Fruit fly (Drosophila melanogaster): ENCODE results near the gene CG4080.

CG4080 gene

dm6 chr3L:9398435-9398981 lies 519 bp downstream of the CG4080 start (continued):
- TF ChIP-seq Aef1 (GFP tag; IDR thresholded peaks at IDR 0.05) (no peak), sisA (GFP tag; IDR thresholded peaks at IDR 0.05) (no peak), CG16813 (GFP tag; IDR thresholded peaks at IDR 0.05; ENCODE audit: partially characterized antibody) (no peak), NfI (GFP tag; optimal IDR thresholded peaks at IDR 0.05) (no peak), CG18476 (GFP tag; optimal IDR thresholded peaks at IDR 0.05) (no peak), CG4820 (GFP tag; optimal IDR thresholded peaks at IDR 0.05) (peak; percentile 12), grau (tag; optimal IDR thresholded peaks at IDR 0.05) (no peak), Nf-YB (GFP tag; optimal IDR thresholded peaks at IDR 0.05) (no peak), CG10147 (GFP tag; optimal IDR thresholded peaks at IDR 0.05) (no peak), trem (tag; optimal IDR thresholded peaks at IDR 0.05) (no peak), CG6254 (GFP tag; optimal IDR thresholded peaks at IDR 0.05) (no peak), CG10274 (GFP tag; optimal IDR thresholded peaks at IDR 0.05) (peak; percentile 35), MESR4 (GFP tag; optimal IDR thresholded peaks at IDR 0.05) (no peak), grn (GFP tag; optimal IDR thresholded peaks at IDR 0.05) (no peak), crp (GFP tag; optimal IDR thresholded peaks at IDR 0.05) (no peak), klu (GFP tag; IDR thresholded peaks at IDR 0.05) (no peak), slbo (GFP tag; IDR thresholded peaks at IDR 0.05) (0 out of 2 replicates have a peak, but pooled peaks have one; percentile 20), Fer1 (GFP tag; optimal IDR thresholded peaks at IDR 0.05) (no peak), CG9817 (tag; optimal IDR thresholded peaks at IDR 0.05) (no peak), en (GFP tag; optimal IDR thresholded peaks at IDR 0.05) (no peak), CG8478 (optimal IDR thresholded peaks at IDR 0.05) (no peak), nmo (GFP tag; optimal IDR thresholded peaks at IDR 0.05) (no peak), sqz (GFP tag; optimal IDR thresholded peaks at IDR 0.05) (no peak), Drgx (GFP tag; IDR thresholded peaks at IDR 0.05) (peak; percentile 42; the same call in 1 of the 2 replicates), pb (GFP tag; optimal IDR thresholded peaks at IDR 0.05) (no peak), cato (GFP tag; optimal IDR thresholded peaks at IDR 0.05; ENCODE audit: borderline replicate concordance) (no peak), MTF-1 (GFP tag; optimal IDR thresholded peaks at IDR 0.05; ENCODE audit: borderline replicate concordance) (no peak), lmd (GFP tag; IDR thresholded peaks at IDR 0.05) (peak; percentile 37; the same call in 1 of the 2 replicates), yki (optimal IDR thresholded peaks at IDR 0.05) (no peak), CG34376 (GFP tag; optimal IDR thresholded peaks at IDR 0.05) (no peak), kah (GFP tag; optimal IDR thresholded peaks at IDR 0.05) (no peak), CG1603 (tag; optimal IDR thresholded peaks at IDR 0.05) (peak; percentile 35), Rfx (GFP tag; IDR thresholded peaks at IDR 0.05) (no peak), sens-2 (GFP tag; IDR thresholded peaks at IDR 0.05) (no peak), CG11504 (tag; optimal IDR thresholded peaks at IDR 0.05) (peak; percentile 14), CG17385 (GFP tag; optimal IDR thresholded peaks at IDR 0.05) (no peak), CG14860 (GFP tag; IDR thresholded peaks at IDR 0.05; ENCODE audit: partially characterized antibody) (no peak), Elba2 (GFP tag; optimal IDR thresholded peaks at IDR 0.05) (no peak), Camta (GFP tag; optimal IDR thresholded peaks at IDR 0.05) (no peak), CG10543 (GFP tag; optimal IDR thresholded peaks at IDR 0.05) (no peak), fu2 (GFP tag; optimal IDR thresholded peaks at IDR 0.05) (no peak), CG4360 (GFP tag; IDR thresholded peaks at IDR 0.05) (no peak), TFAM (GFP tag; optimal IDR thresholded peaks at IDR 0.05) (no peak), gce (GFP tag; IDR thresholded peaks at IDR 0.05) (no peak), CG10959 (GFP tag; IDR thresholded peaks at IDR 0.05) (no peak), CG15073 (GFP tag; optimal IDR thresholded peaks at IDR 0.05) (no peak), D19A (tag; optimal IDR thresholded peaks at IDR 0.05) (peak; percentile 85), stwl (tag; optimal IDR thresholded peaks at IDR 0.05) (no peak), Antp (GFP tag; optimal IDR thresholded peaks at IDR 0.05) (no peak), Lpt (GFP tag; optimal IDR thresholded peaks at IDR 0.05) (no peak), gem (tag; optimal IDR thresholded peaks at IDR 0.05) (peak; percentile 24)

All from whole organism, embryonic.